Worm (Caenorhabditis elegans) whole organism, L4 larva: Measurements from ENCODE around the gene C14C6.6.
A peak's percentile ranks its signal among the peaks of the same experiment; 100 is the strongest.

Experiments used
- F26F4.8 ChIP-seq: fragments of 200-800 bp; sonication (Bioruptor generic); conservative IDR thresholded peaks from 2 replicates; pipeline ENCODE4 v1.3.6; 2022; ENCODE audit warnings: missing genetic modification characterization, missing compliant biosample characterization
- F49E8.2 ChIP-seq: sonication (generic microtip); optimal IDR thresholded peaks from 2 replicates; lab custom pipeline; 2016; ENCODE audit warnings: missing compliant biosample characterization, mild to moderate bottlenecking, missing genetic modification characterization, borderline replicate concordance
- T20F7.1 ChIP-seq: fragments of 200-800 bp; sonication (Bioruptor generic); optimal IDR thresholded peaks from 2 replicates; lab custom pipeline; 2018; ENCODE audit warnings: mild to moderate bottlenecking, missing genetic modification characterization, missing compliant biosample characterization
- ZK546.5 ChIP-seq, 2 experiments: sonication (generic microtip); optimal IDR thresholded peaks; 2 replicates each; lab custom pipeline; 2017; ENCODE audit warnings: missing biosample characterization in 2 of 2, missing genetic modification characterization in 2 of 2
- aha-1 ChIP-seq: fragments of 150-350 bp; peaks from one replicate; lab custom pipeline; 2014; ENCODE audit warnings: missing biosample characterization, missing genetic modification characterization
- aly-2 ChIP-seq: sonication (generic microtip); optimal IDR thresholded peaks from 2 replicates; lab custom pipeline; 2018; ENCODE audit warnings: missing biosample characterization, missing genetic modification characterization
- arid-1 ChIP-seq: fragments of 200-800 bp; sonication (Bioruptor generic); conservative IDR thresholded peaks from 2 replicates; pipeline ENCODE4 v1.3.6; 2022; ENCODE audit warnings: missing genetic modification reagents, missing genetic modification characterization, missing compliant biosample characterization
- attf-4 ChIP-seq: sonication (generic microtip); optimal IDR thresholded peaks from 3 replicates; lab custom pipeline; 2017; ENCODE audit warnings: missing biosample characterization, missing genetic modification characterization
- ceh-28 ChIP-seq: fragments of 150-350 bp; optimal IDR thresholded peaks from 2 replicates; lab custom pipeline; 2014; ENCODE audit warnings: missing biosample characterization, missing genetic modification reagents, missing genetic modification characterization
- ceh-62 ChIP-seq: sonication (generic microtip); optimal IDR thresholded peaks from 2 replicates; lab custom pipeline; 2017; ENCODE audit warnings: missing biosample characterization, missing genetic modification characterization
- ceh-82 ChIP-seq: sonication (generic microtip); optimal IDR thresholded peaks from 2 replicates; lab custom pipeline; 2017; ENCODE audit warnings: missing biosample characterization, missing genetic modification characterization
- cey-2 ChIP-seq: sonication (generic microtip); optimal IDR thresholded peaks from 3 replicates; lab custom pipeline; 2017; ENCODE audit warnings: missing genetic modification characterization, mild to moderate bottlenecking, missing compliant biosample characterization, antibody characterized with exemption, borderline replicate concordance; ENCODE audit not compliant: insufficient read depth
- dmd-8 ChIP-seq: fragments of 200-800 bp; sonication (Bioruptor generic); IDR thresholded peaks from 2 replicates; pipeline ENCODE4 v1.3.6; 2022; ENCODE audit warnings: missing genetic modification characterization, missing compliant biosample characterization
- dpl-1 ChIP-seq: fragments of 150-350 bp; optimal IDR thresholded peaks from 2 replicates; lab custom pipeline; 2014; ENCODE audit warnings: missing biosample characterization, missing genetic modification reagents, missing genetic modification characterization
- dve-1 ChIP-seq: sonication (generic microtip); optimal IDR thresholded peaks from 2 replicates; lab custom pipeline; 2017; ENCODE audit warnings: antibody characterized with exemption, mild to moderate bottlenecking, missing genetic modification characterization, missing compliant biosample characterization; ENCODE audit not compliant: insufficient read depth
- egl-27 ChIP-seq: sonication (generic microtip); optimal IDR thresholded peaks from 3 replicates; lab custom pipeline; 2017; ENCODE audit warnings: missing biosample characterization, missing genetic modification reagents, missing genetic modification characterization
- fkh-10 ChIP-seq: fragments of 150-350 bp; optimal IDR thresholded peaks from 2 replicates; lab custom pipeline; 2014; ENCODE audit warnings: missing biosample characterization, missing genetic modification reagents, missing genetic modification characterization
- hif-1 ChIP-seq, 2 experiments: sonication (generic microtip); optimal IDR thresholded peaks; 2 replicates each; lab custom pipeline; 2016 to 2017; ENCODE audit warnings: missing compliant biosample characterization in 2 of 2, missing genetic modification characterization in 2 of 2, missing genetic modification reagents in 2 of 2, missing genotype in 2 of 2, mild to moderate bottlenecking in 1 of 2
- hlh-30 ChIP-seq: sonication (generic microtip); optimal IDR thresholded peaks from 2 replicates; lab custom pipeline; 2017; ENCODE audit warnings: antibody characterized with exemption, mild to moderate bottlenecking, missing genetic modification characterization, missing compliant biosample characterization; ENCODE audit not compliant: insufficient read depth
- hmg-1.1 ChIP-seq: fragments of 200-800 bp; sonication (Bioruptor generic); IDR thresholded peaks from 2 replicates; pipeline ENCODE4 v1.3.6; 2022; ENCODE audit warnings: missing genetic modification reagents, missing genetic modification characterization, missing compliant biosample characterization
- lim-7 ChIP-seq: fragments of 200-800 bp; sonication (Bioruptor generic); IDR thresholded peaks from 2 replicates; pipeline ENCODE4 v1.3.6; 2022; ENCODE audit warnings: missing genetic modification characterization, missing compliant biosample characterization
- lin-13 ChIP-seq: fragments of 150-350 bp; optimal IDR thresholded peaks from 2 replicates; lab custom pipeline; 2014; ENCODE audit warnings: missing biosample characterization, missing genetic modification reagents, missing genetic modification characterization
- lin-15B ChIP-seq: fragments of 150-350 bp; sonication (generic microtip); optimal IDR thresholded peaks from 3 replicates; lab custom pipeline; 2014; ENCODE audit warnings: missing biosample characterization, missing genetic modification characterization
- lin-29 ChIP-seq: fragments of 200-800 bp; sonication (Bioruptor generic); IDR thresholded peaks from 2 replicates; pipeline ENCODE4 v1.3.6; 2022; ENCODE audit warnings: missing genetic modification reagents, missing genetic modification characterization, missing compliant biosample characterization
- lin-39 ChIP-seq: fragments of 150-350 bp; optimal IDR thresholded peaks from 2 replicates; lab custom pipeline; 2014; ENCODE audit warnings: missing biosample characterization, missing genetic modification reagents, missing genetic modification characterization
- madf-9 ChIP-seq: fragments of 200-800 bp; sonication (Bioruptor generic); conservative IDR thresholded peaks from 2 replicates; pipeline ENCODE4 v1.3.6; 2022; ENCODE audit warnings: missing genetic modification reagents, missing genetic modification characterization, missing compliant biosample characterization
- mep-1 ChIP-seq: fragments of 150-350 bp; sonication (generic microtip); optimal IDR thresholded peaks from 3 replicates; lab custom pipeline; 2014; ENCODE audit warnings: missing biosample characterization, missing genetic modification characterization
- mes-2 ChIP-seq: sonication (generic microtip); optimal IDR thresholded peaks from 2 replicates; lab custom pipeline; 2016; ENCODE audit warnings: missing genotype, mild to moderate bottlenecking, missing genetic modification characterization, missing compliant biosample characterization; ENCODE audit not compliant: poor library complexity, severe bottlenecking
- mxl-3 ChIP-seq: fragments of 200-800 bp; sonication (Bioruptor generic); optimal IDR thresholded peaks from 2 replicates; lab custom pipeline; 2018; ENCODE audit warnings: mild to moderate bottlenecking, missing genetic modification characterization, missing compliant biosample characterization
- nhr-102 ChIP-seq: sonication (generic microtip); optimal IDR thresholded peaks from 2 replicates; lab custom pipeline; 2016; ENCODE audit warnings: mild to moderate bottlenecking, missing genetic modification characterization, moderate library complexity, missing compliant biosample characterization
- nhr-111 ChIP-seq: fragments of 200-800 bp; sonication (Bioruptor generic); optimal IDR thresholded peaks from 2 replicates; lab custom pipeline; 2018; ENCODE audit warnings: mild to moderate bottlenecking, missing genetic modification characterization, missing compliant biosample characterization
- nhr-28 ChIP-seq: fragments of 150-350 bp; optimal IDR thresholded peaks from 2 replicates; lab custom pipeline; 2014; ENCODE audit warnings: missing biosample characterization, missing genetic modification characterization
- nhr-41 ChIP-seq: fragments of 200-800 bp; sonication (Bioruptor generic); IDR thresholded peaks from 2 replicates; pipeline ENCODE4 v1.3.6; 2022; ENCODE audit warnings: missing genetic modification reagents, missing genetic modification characterization, missing compliant biosample characterization
- nhr-48 ChIP-seq: sonication (generic microtip); optimal IDR thresholded peaks from 2 replicates; lab custom pipeline; 2016; ENCODE audit warnings: mild to moderate bottlenecking, missing genetic modification characterization, missing compliant biosample characterization
- nhr-6 ChIP-seq: fragments of 150-350 bp; optimal IDR thresholded peaks from 2 replicates; lab custom pipeline; 2014; ENCODE audit warnings: missing biosample characterization, missing genetic modification characterization
- pha-4 ChIP-seq, 2 experiments: fragments of 150-350 bp in 1 of 2; fragments of 200-800 bp in 1 of 2; sonication (Bioruptor generic) in 1 of 2; IDR thresholded peaks in 1 of 2; optimal IDR thresholded peaks in 1 of 2; 2 replicates each; pipeline versions ENCODE4 v1.3.6 to Lab custom; 2014 to 2022; ENCODE audit warnings: missing genetic modification characterization in 2 of 2, missing genetic modification reagents in 2 of 2, missing biosample characterization in 1 of 2, missing compliant biosample characterization in 1 of 2
- pqm-1 ChIP-seq: sonication (generic microtip); optimal IDR thresholded peaks from 2 replicates; lab custom pipeline; 2017; ENCODE audit warnings: missing biosample characterization, missing genetic modification characterization
- skn-1 ChIP-seq: fragments of 150-350 bp; optimal IDR thresholded peaks from 2 replicates; lab custom pipeline; 2014; ENCODE audit warnings: missing biosample characterization, missing genetic modification characterization
- snpc-4 ChIP-seq: fragments of 150-350 bp; optimal IDR thresholded peaks from 2 replicates; lab custom pipeline; 2014; ENCODE audit warnings: missing biosample characterization, missing genetic modification characterization
- zag-1 ChIP-seq: fragments of 150-350 bp; optimal IDR thresholded peaks from 2 replicates; lab custom pipeline; 2014; ENCODE audit warnings: missing biosample characterization, missing genetic modification characterization
- zfp-3 ChIP-seq: fragments of 200-800 bp; sonication (Bioruptor generic); conservative IDR thresholded peaks from 2 replicates; pipeline ENCODE4 v1.3.6; 2022; ENCODE audit warnings: missing genetic modification reagents, missing genetic modification characterization, missing compliant biosample characterization

The C14C6.6 gene

ce11 chrV:521517-521916 is 26.4 kb downstream of the C14C6.6 start, which contains the start of gene srw-107:
Gene srw-107, minus strand, starts transcription at chrV:521617.
- no peak for TF ChIP-seq hlh-30
- TF ChIP-seq dmd-8 = no peak
- TF ChIP-seq skn-1 = no peak
- no peak for TF ChIP-seq zag-1
- no peak for TF ChIP-seq dve-1 (tag; lab: Kevin White, UChicago)
- TF ChIP-seq, all 104 proteins: peak for 0

- no peak for TF ChIP-seq nhr-111 (GFP tag; lab: Kevin White, UChicago)
- TF ChIP-seq cey-2 = no peak
- TF ChIP-seq nhr-28 (tag; lab: Kevin White, UChicago) = peak; percentile 36
- no peak for TF ChIP-seq attf-4
- TF ChIP-seq ZK546.5 (tag; optimal IDR thresholded peaks at IDR 0.05; lab: Kevin White, UChicago) = no peak
- no peak for TF ChIP-seq aly-2
- TF ChIP-seq T20F7.1 (GFP tag; lab: Kevin White, UChicago) = no peak
- TF ChIP-seq dpl-1 (GFP tag; lab: Kevin White, UChicago) = no peak
- no peak for TF ChIP-seq aha-1 (tag; lab: Kevin White, UChicago)
- TF ChIP-seq pha-4 (GFP tag; IDR thresholded peaks at IDR 0.05; lab: Robert Waterston, UW) = no peak
- TF ChIP-seq pha-4 (tag; optimal IDR thresholded peaks at IDR 0.05; lab: Kevin White, UChicago) = no peak
- no peak for TF ChIP-seq nhr-41 (GFP tag; lab: Robert Waterston, UW)
- TF ChIP-seq pqm-1 (tag; lab: Kevin White, UChicago) = peak; percentile 12
- peak; percentile 77 for TF ChIP-seq nhr-102
- TF ChIP-seq fkh-10 (GFP tag; lab: Kevin White, UChicago) = no peak
- no peak for TF ChIP-seq hif-1 (tag; optimal IDR thresholded peaks at IDR 0.05; lab: Kevin White, UChicago)
- TF ChIP-seq zfp-3 = no peak
- TF ChIP-seq lim-7 (GFP tag; lab: Robert Waterston, UW) = no peak
- TF ChIP-seq F49E8.2 (tag; lab: Kevin White, UChicago) = no peak
- TF ChIP-seq nhr-48 (tag; lab: Kevin White, UChicago) = no peak
- no peak for TF ChIP-seq madf-9 (GFP tag; lab: Robert Waterston, UW)
- TF ChIP-seq ceh-82 = no peak
- TF ChIP-seq lin-13 (GFP tag; lab: Kevin White, UChicago) = no peak
- no peak for TF ChIP-seq mxl-3
- no peak for TF ChIP-seq mes-2 (tag; lab: Kevin White, UChicago)
- TF ChIP-seq lin-39 (tag; lab: Kevin White, UChicago) = no peak
Observed at ce11 chrV:519445-519844, 28.4 kb downstream of the C14C6.6 start, which contains the start of gene nhr-210. Gene nhr-210, minus strand, starts transcription at chrV:519545.

ce11 chrV:512420-512819 is 35.5 kb downstream of the C14C6.6 start, which contains the start of gene srh-37:
Gene srh-37, minus strand, starts transcription at chrV:512520.
- no peak for TF ChIP-seq egl-27 (tag; lab: Kevin White, UChicago)
- no peak for TF ChIP-seq ceh-62 (tag; lab: Kevin White, UChicago)
- TF ChIP-seq nhr-41 (GFP tag; lab: Robert Waterston, UW) = no peak
- TF ChIP-seq nhr-102 = no peak
- TF ChIP-seq mep-1 (tag; lab: Kevin White, UChicago) = no peak
- no peak for TF ChIP-seq arid-1 (GFP tag; lab: Robert Waterston, UW)
- no peak for TF ChIP-seq nhr-6 (tag; lab: Kevin White, UChicago)
- no peak for TF ChIP-seq F26F4.8 (GFP tag; lab: Robert Waterston, UW)
- TF ChIP-seq lin-15B (tag; lab: Kevin White, UChicago) = no peak
- TF ChIP-seq lin-29 (GFP tag; lab: Robert Waterston, UW) = no peak
- no peak for TF ChIP-seq ceh-28 (tag; lab: Kevin White, UChicago)
- TF ChIP-seq snpc-4 (tag; lab: Kevin White, UChicago) = no peak
- no peak for TF ChIP-seq dpl-1 (GFP tag; lab: Kevin White, UChicago)
- TF ChIP-seq hmg-1.1 (GFP tag; lab: Robert Waterston, UW) = no peak
- TF ChIP-seq, all 104 proteins: peak for 0
